Fruit fly (Drosophila melanogaster) whole organism, embryonic: ENCODE measurements around the gene CG11997.

Experiments used
- Ada2b ChIP-seq: fragments of 200-800 bp; sonication (Bioruptor generic); IDR thresholded peaks from 2 replicates; pipeline ENCODE4 v1.3.6; 2022; ENCODE audit warnings: missing biosample characterization, missing genetic modification characterization
- B-H2 ChIP-seq: fragments of 200-800 bp; sonication (Bioruptor generic); optimal IDR thresholded peaks from 2 replicates; lab custom pipeline; 2018; ENCODE audit warnings: missing biosample characterization, mild to moderate bottlenecking, missing genetic modification characterization
- Bgb ChIP-seq: fragments of 200-800 bp; sonication (Bioruptor generic); IDR thresholded peaks from 2 replicates; pipeline ENCODE4 v1.3.6; 2022; ENCODE audit warnings: missing biosample characterization, missing genetic modification characterization; ENCODE audit not compliant: partially characterized antibody
- Bteb2 ChIP-seq: fragments of 200-800 bp; sonication (Bioruptor generic); optimal IDR thresholded peaks from 2 replicates; lab custom pipeline; 2016; ENCODE audit warnings: missing biosample characterization, missing genetic modification characterization
- CG10654 ChIP-seq: fragments of 200-800 bp; sonication (Bioruptor generic); optimal IDR thresholded peaks from 2 replicates; lab custom pipeline; 2016; ENCODE audit warnings: missing biosample characterization, missing genetic modification characterization
- CG11085 ChIP-seq: fragments of 200-800 bp; sonication (Bioruptor generic); IDR thresholded peaks from 2 replicates; pipeline ENCODE4 v1.3.6; 2022; ENCODE audit warnings: missing biosample characterization, missing genetic modification characterization
- CG12104 ChIP-seq: fragments of 200-800 bp; sonication (Bioruptor generic); optimal IDR thresholded peaks from 3 replicates; lab custom pipeline; 2016; ENCODE audit warnings: missing biosample characterization, missing genetic modification characterization
- CG12942 ChIP-seq: fragments of 200-800 bp; sonication (Bioruptor generic); optimal IDR thresholded peaks from 3 replicates; lab custom pipeline; 2016; ENCODE audit warnings: missing biosample characterization, missing genetic modification characterization
- CG14710 ChIP-seq: fragments of 200-800 bp; sonication (Bioruptor generic); optimal IDR thresholded peaks from 3 replicates; lab custom pipeline; 2019; ENCODE audit warnings: missing biosample characterization, mild to moderate bottlenecking, missing genetic modification characterization, moderate library complexity
- CG16779 ChIP-seq: fragments of 200-800 bp; sonication (Bioruptor generic); IDR thresholded peaks from 2 replicates; pipeline ENCODE4 v1.3.6; 2022; ENCODE audit warnings: missing biosample characterization, missing genetic modification characterization
- CG17568 ChIP-seq: fragments of 200-800 bp; sonication (Bioruptor generic); optimal IDR thresholded peaks from 2 replicates; lab custom pipeline; 2018; ENCODE audit warnings: missing biosample characterization, mild to moderate bottlenecking, missing genetic modification characterization, moderate library complexity
- CG17829 ChIP-seq: fragments of 200-800 bp; optimal IDR thresholded peaks from 2 replicates; lab custom pipeline; 2019; ENCODE audit warnings: missing biosample characterization, mild to moderate bottlenecking, missing genetic modification characterization, moderate library complexity
- CG18619 ChIP-seq: fragments of 200-800 bp; sonication (Bioruptor generic); optimal IDR thresholded peaks from 3 replicates; lab custom pipeline; 2017; ENCODE audit warnings: missing biosample characterization, mild to moderate bottlenecking, missing genetic modification characterization
- CG31224 ChIP-seq: fragments of 200-800 bp; sonication (Bioruptor generic); IDR thresholded peaks from 2 replicates; pipeline ENCODE4 v1.3.6; 2022; ENCODE audit warnings: missing biosample characterization, missing genetic modification characterization
- CG3995 ChIP-seq: fragments of 200-800 bp; sonication (Bioruptor generic); optimal IDR thresholded peaks from 3 replicates; lab custom pipeline; 2016; ENCODE audit warnings: missing biosample characterization, missing genetic modification characterization
- CG4360 ChIP-seq: fragments of 200-800 bp; sonication (Bioruptor generic); IDR thresholded peaks from 2 replicates; pipeline ENCODE4 v1.3.6; 2022; ENCODE audit warnings: missing biosample characterization, missing genetic modification characterization
- CG5180 ChIP-seq: fragments of 200-800 bp; sonication (Bioruptor generic); optimal IDR thresholded peaks from 3 replicates; lab custom pipeline; 2017; ENCODE audit warnings: missing biosample characterization, missing genetic modification characterization, mild to moderate bottlenecking, moderate library complexity, missing genetic modification reagents
- CG7745 ChIP-seq: fragments of 200-800 bp; sonication (Bioruptor generic); optimal IDR thresholded peaks from 2 replicates; lab custom pipeline; 2018; ENCODE audit warnings: missing biosample characterization, mild to moderate bottlenecking, missing genetic modification characterization, moderate library complexity
- CG7963 ChIP-seq: fragments of 200-800 bp; sonication (Bioruptor generic); IDR thresholded peaks from 3 replicates; pipeline ENCODE4 v1.3.6; 2022; ENCODE audit warnings: missing biosample characterization, missing genetic modification characterization; ENCODE audit not compliant: partially characterized antibody
- CG8388 ChIP-seq: fragments of 200-800 bp; sonication (Bioruptor generic); optimal IDR thresholded peaks from 2 replicates; lab custom pipeline; 2019; ENCODE audit warnings: missing biosample characterization, mild to moderate bottlenecking, missing genetic modification characterization, moderate library complexity
- CG8478 ChIP-seq: fragments of >200 bp; optimal IDR thresholded peaks from 2 replicates; lab custom pipeline; 2018
- CG8765 ChIP-seq: fragments of 200-800 bp; sonication (Bioruptor generic); IDR thresholded peaks from 2 replicates; pipeline ENCODE4 v1.3.6; 2022; ENCODE audit warnings: missing biosample characterization, missing genetic modification characterization
- CG8924 ChIP-seq: fragments of 200-800 bp; optimal IDR thresholded peaks from 3 replicates; lab custom pipeline; 2019; ENCODE audit warnings: missing biosample characterization, mild to moderate bottlenecking, missing genetic modification characterization, moderate library complexity
- CG9876 ChIP-seq: fragments of 200-800 bp; sonication (Bioruptor generic); optimal IDR thresholded peaks from 2 replicates; lab custom pipeline; 2016; ENCODE audit warnings: missing biosample characterization, missing genetic modification characterization
- HLHmδ ChIP-seq: fragments of 200-800 bp; sonication (Bioruptor generic); optimal IDR thresholded peaks from 2 replicates; lab custom pipeline; 2018; ENCODE audit warnings: missing biosample characterization, mild to moderate bottlenecking, missing genetic modification characterization, moderate library complexity
- Opbp ChIP-seq: fragments of 200-800 bp; sonication (Bioruptor generic); IDR thresholded peaks from 3 replicates; pipeline ENCODE4 v1.3.6; 2022; ENCODE audit warnings: missing biosample characterization, missing genetic modification characterization; ENCODE audit not compliant: partially characterized antibody
- Ravus ChIP-seq: fragments of 200-800 bp; sonication (Bioruptor generic); IDR thresholded peaks from 2 replicates; pipeline ENCODE4 v1.3.6; 2022; ENCODE audit warnings: missing biosample characterization, missing genetic modification characterization
- Sin3A ChIP-seq: fragments of >200 bp; optimal IDR thresholded peaks from 2 replicates; lab custom pipeline; 2018
- TFAM ChIP-seq: fragments of 200-800 bp; sonication (Bioruptor generic); optimal IDR thresholded peaks from 2 replicates; lab custom pipeline; 2017; ENCODE audit warnings: missing biosample characterization, missing genetic modification characterization, inconsistent platforms
- Tbp ChIP-seq: fragments of >200 bp; optimal IDR thresholded peaks from 2 replicates; lab custom pipeline; 2018; ENCODE audit warnings: missing biosample characterization, missing genetic modification characterization
- Xbp1 ChIP-seq: fragments of 200-800 bp; sonication (Bioruptor generic); optimal IDR thresholded peaks from 3 replicates; lab custom pipeline; 2016; ENCODE audit warnings: missing biosample characterization, mild to moderate bottlenecking, missing genetic modification characterization
- al ChIP-seq: fragments of 200-800 bp; sonication (Bioruptor generic); IDR thresholded peaks from 2 replicates; pipeline ENCODE4 v1.3.6; 2022; ENCODE audit warnings: missing biosample characterization, missing genetic modification characterization
- bcd ChIP-seq: fragments of 200-800 bp; sonication (Bioruptor generic); optimal IDR thresholded peaks from 2 replicates; lab custom pipeline; 2017; ENCODE audit warnings: missing biosample characterization, mild to moderate bottlenecking, missing genetic modification characterization
- chif ChIP-seq, 2 experiments: fragments of 200-800 bp; sonication (Bioruptor generic); optimal IDR thresholded peaks; 3 replicates each; lab custom pipeline; 2016; ENCODE audit warnings: missing biosample characterization in 2 of 2, missing genetic modification characterization in 2 of 2
- chinmo ChIP-seq: fragments of 200-800 bp; sonication (Bioruptor generic); IDR thresholded peaks from 4 replicates; pipeline ENCODE4 v1.3.6; 2022; ENCODE audit warnings: missing biosample characterization, missing genetic modification characterization; ENCODE audit not compliant: partially characterized antibody
- croc ChIP-seq: fragments of 200-800 bp; sonication (Bioruptor generic); conservative IDR thresholded peaks from 3 replicates; pipeline ENCODE4 v1.3.6; 2022; ENCODE audit warnings: missing biosample characterization, missing genetic modification characterization
- danr ChIP-seq: fragments of 200-800 bp; sonication (Bioruptor generic); IDR thresholded peaks from 2 replicates; pipeline ENCODE4 v1.3.6; 2022; ENCODE audit warnings: missing biosample characterization, missing genetic modification characterization
- fd102C ChIP-seq: fragments of 200-800 bp; sonication (Bioruptor generic); optimal IDR thresholded peaks from 2 replicates; lab custom pipeline; 2018; ENCODE audit warnings: missing biosample characterization, mild to moderate bottlenecking, missing genetic modification characterization, moderate library complexity
- ftz-f1 ChIP-seq: fragments of 200-800 bp; sonication (Bioruptor generic); optimal IDR thresholded peaks from 2 replicates; lab custom pipeline; 2016; ENCODE audit warnings: missing biosample characterization, missing genetic modification characterization
- gce ChIP-seq: fragments of 200-800 bp; sonication (Bioruptor generic); IDR thresholded peaks from 3 replicates; pipeline ENCODE4 v1.3.6; 2022; ENCODE audit warnings: missing biosample characterization, missing genetic modification characterization
- gro ChIP-seq: fragments of 200-800 bp; sonication (Bioruptor generic); optimal IDR thresholded peaks from 2 replicates; lab custom pipeline; 2016; ENCODE audit warnings: missing biosample characterization, missing genetic modification characterization
- pfk ChIP-seq: fragments of 200-800 bp; sonication (Bioruptor generic); optimal IDR thresholded peaks from 2 replicates; lab custom pipeline; 2018; ENCODE audit warnings: missing biosample characterization, mild to moderate bottlenecking, missing genetic modification characterization, moderate library complexity
- pros ChIP-seq: fragments of 200-800 bp; sonication (Bioruptor generic); optimal IDR thresholded peaks from 3 replicates; lab custom pipeline; 2019; ENCODE audit warnings: missing biosample characterization, mild to moderate bottlenecking, missing genetic modification characterization, moderate library complexity
- sens ChIP-seq: fragments of 200-800 bp; sonication (Bioruptor generic); peaks from one replicate; lab custom pipeline; 2016; ENCODE audit warnings: missing biosample characterization, missing genetic modification characterization
- shn ChIP-seq: fragments of 200-800 bp; sonication (Bioruptor generic); optimal IDR thresholded peaks from 3 replicates; lab custom pipeline; 2016; ENCODE audit warnings: missing biosample characterization, missing genetic modification characterization
- ttk ChIP-seq: fragments of 200-800 bp; sonication (Bioruptor generic); IDR thresholded peaks from 2 replicates; pipeline ENCODE4 v2.1.2; 2022; ENCODE audit warnings: missing biosample characterization, missing genetic modification characterization
- zf30C ChIP-seq: fragments of 200-800 bp; sonication (Bioruptor generic); optimal IDR thresholded peaks from 3 replicates; lab custom pipeline; 2018; ENCODE audit warnings: missing biosample characterization, mild to moderate bottlenecking, missing genetic modification characterization

Gene CG11997

DNA sequence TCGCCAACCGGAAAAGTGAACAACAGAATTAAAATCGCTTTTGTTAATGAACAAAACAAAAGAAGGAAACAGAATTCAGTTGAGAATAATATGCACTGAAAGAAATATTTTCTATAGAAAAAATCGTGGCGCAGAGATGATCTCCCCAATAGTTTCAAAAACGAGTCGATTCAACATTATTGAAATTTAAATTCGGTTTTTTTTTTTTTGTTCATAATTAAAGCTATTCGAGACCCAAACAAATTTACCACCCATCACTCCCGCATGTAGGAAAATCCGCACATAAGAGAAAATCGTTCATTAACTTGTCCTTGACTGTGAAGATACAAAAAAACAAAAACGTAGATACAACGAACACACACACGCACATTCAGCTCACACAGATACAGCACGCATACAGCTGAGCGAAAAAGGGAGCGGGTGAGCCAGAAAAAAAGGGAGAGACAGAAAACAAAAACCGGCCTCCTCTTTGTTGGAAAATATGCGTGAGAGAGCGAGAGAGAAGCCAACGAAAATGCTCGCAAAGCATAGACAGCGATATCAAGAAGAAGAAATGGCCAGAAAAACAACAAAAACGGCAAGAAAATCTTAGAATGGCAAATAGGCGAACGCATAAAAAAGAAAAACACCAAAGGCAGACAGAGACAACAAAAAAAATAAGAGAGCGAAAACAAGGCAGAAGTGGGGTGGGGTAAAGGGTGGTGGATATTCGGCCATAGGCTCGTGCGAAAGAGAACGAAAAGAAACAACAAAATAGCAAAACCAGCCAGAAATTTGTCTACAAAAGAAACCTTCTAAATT, 42.9 kb downstream of the CG11997 start (continued):
- TF ChIP-seq gce (GFP tag; lab: Robert Waterston, UW) (no peak), CG31224 (peak; percentile 54; the same call in 1 of the 2 replicates), CG14710 (tag; lab: Kevin White, UChicago) (no peak), CG17829 (tag; lab: Kevin White, UChicago) (peak; percentile 15), B-H2 (no peak), Tbp (GFP tag; lab: Kevin White, UChicago) (no peak), TFAM (GFP tag; lab: Kevin White, UChicago) (no peak), CG12104 (no peak), CG8388 (no peak), CG7745 (tag; lab: Kevin White, UChicago) (no peak), fd102C (no peak), CG9876 (no peak), CG12942 (GFP tag; lab: Kevin White, UChicago) (no peak), ftz-f1 (GFP tag; lab: Kevin White, UChicago) (peak; percentile 63), CG3995 (GFP tag; lab: Kevin White, UChicago) (no peak), CG10654 (GFP tag; lab: Kevin White, UChicago) (no peak), Ravus (GFP tag; lab: Robert Waterston, UW) (no peak), shn (GFP tag; lab: Kevin White, UChicago) (peak; percentile 14), CG7963 (no peak), chif (GFP tag; optimal IDR thresholded peaks at IDR 0.05; lab: Kevin White, UChicago) (peak; percentile 35 to 45), HLHmδ (no peak), pfk (GFP tag; lab: Kevin White, UChicago) (peak; percentile 60), pros (GFP tag; lab: Kevin White, UChicago) (peak; percentile 86), zf30C (peak; percentile 46), CG17568 (peak; percentile 11), Bgb (GFP tag; lab: Robert Waterston, UW) (peak; percentile 17; the same call in 1 of the 2 replicates), CG8478 (lab: Kevin White, UChicago) (no peak), al (GFP tag; lab: Robert Waterston, UW) (peak; percentile 50; the same call in 1 of the 2 replicates), gro (GFP tag; lab: Kevin White, UChicago) (no peak), Sin3A (no peak), Ada2b (GFP tag; lab: Robert Waterston, UW) (peak; percentile 41; the same call in 1 of the 2 replicates), Xbp1 (GFP tag; lab: Kevin White, UChicago) (peak; percentile 41), croc (no peak), CG5180 (no peak), CG4360 (GFP tag; lab: Robert Waterston, UW) (peak; percentile 86), CG8924 (tag; lab: Kevin White, UChicago) (peak; percentile 48), bcd (peak; percentile 25), Bteb2 (GFP tag; lab: Kevin White, UChicago) (peak; percentile 38), CG11085 (no peak), CG18619 (GFP tag; lab: Kevin White, UChicago) (no peak), chinmo (GFP tag; lab: Robert Waterston, UW) (0 out of 4 replicates have a peak, but pooled peaks have one; percentile 66), Opbp (GFP tag; lab: Robert Waterston, UW) (no peak), ttk (GFP tag; lab: Robert Waterston, UW) (no peak), CG8765 (GFP tag; lab: Robert Waterston, UW) (no peak), CG16779 (GFP tag; lab: Robert Waterston, UW) (no peak), danr (GFP tag; lab: Robert Waterston, UW) (0 out of 2 replicates have a peak, but pooled peaks have one; percentile 28), sens (GFP tag; lab: Kevin White, UChicago) (peak; percentile 80)
